Worm (Caenorhabditis elegans) whole organism, L3 larva: ENCODE measurements around the gene kin-36.

Source experiments
- R02D3.7 ChIP-seq: fragments of 150-350 bp; optimal IDR thresholded peaks from 2 replicates; lab custom pipeline; 2014; ENCODE audit warnings: missing biosample characterization, missing genetic modification characterization
- ZK546.5 ChIP-seq: sonication (generic microtip); optimal IDR thresholded peaks from 2 replicates; lab custom pipeline; 2017; ENCODE audit warnings: missing biosample characterization, missing genetic modification characterization
- aly-2 ChIP-seq: fragments of 150-350 bp; optimal IDR thresholded peaks from 2 replicates; lab custom pipeline; 2014; ENCODE audit warnings: missing biosample characterization, missing genetic modification characterization
- ama-1 ChIP-seq: fragments of 150-350 bp; optimal IDR thresholded peaks from 2 replicates; lab custom pipeline; 2018
- ceh-16 ChIP-seq: sonication (generic microtip); optimal IDR thresholded peaks from 2 replicates; lab custom pipeline; 2017; ENCODE audit warnings: missing biosample characterization, missing genetic modification characterization
- ceh-28 ChIP-seq: fragments of 150-350 bp; optimal IDR thresholded peaks from 2 replicates; lab custom pipeline; 2014; ENCODE audit warnings: missing biosample characterization, missing genetic modification reagents, missing genetic modification characterization
- ceh-82 ChIP-seq: fragments of 150-350 bp; optimal IDR thresholded peaks from 2 replicates; lab custom pipeline; 2014; ENCODE audit warnings: missing biosample characterization, missing genetic modification characterization
- daf-12 ChIP-seq: fragments of 150-350 bp; optimal IDR thresholded peaks from 2 replicates; lab custom pipeline; 2014; ENCODE audit warnings: missing biosample characterization, missing genetic modification reagents, missing genetic modification characterization
- egl-27 ChIP-seq: sonication (generic microtip); optimal IDR thresholded peaks from 4 replicates; lab custom pipeline; 2017; ENCODE audit warnings: missing biosample characterization, missing genetic modification reagents, missing genetic modification characterization
- elt-1 ChIP-seq: fragments of 150-350 bp; optimal IDR thresholded peaks from 2 replicates; lab custom pipeline; 2014; ENCODE audit warnings: missing biosample characterization, missing genetic modification characterization
- elt-2 ChIP-seq: sonication (generic microtip); optimal IDR thresholded peaks from 2 replicates; lab custom pipeline; 2016; ENCODE audit warnings: missing genetic modification reagents, mild to moderate bottlenecking, missing genetic modification characterization, missing compliant biosample characterization
- elt-3 ChIP-seq, 3 experiments: fragments of 150-350 bp in 1 of 3; sonication (generic microtip) in 2 of 3; optimal IDR thresholded peaks; 2 replicates in 2 of 3; 4 replicates in 1 of 3; lab custom pipeline; 2014 to 2017; ENCODE audit warnings: missing biosample characterization in 3 of 3, missing genetic modification characterization in 3 of 3
- fkh-10 ChIP-seq: sonication (generic microtip); optimal IDR thresholded peaks from 2 replicates; lab custom pipeline; 2017; ENCODE audit warnings: missing biosample characterization, missing genetic modification reagents, missing genetic modification characterization
- fkh-2 ChIP-seq: fragments of 150-350 bp; optimal IDR thresholded peaks from 2 replicates; lab custom pipeline; 2014; ENCODE audit warnings: missing biosample characterization, missing genetic modification reagents, missing genetic modification characterization
- fos-1 ChIP-seq: fragments of 150-350 bp; optimal IDR thresholded peaks from 2 replicates; lab custom pipeline; 2014; ENCODE audit warnings: missing biosample characterization, missing genetic modification characterization
- hmg-11 ChIP-seq: sonication (generic microtip); optimal IDR thresholded peaks from 2 replicates; lab custom pipeline; 2016; ENCODE audit warnings: missing genetic modification characterization, missing compliant biosample characterization
- lin-15B ChIP-seq: fragments of 150-350 bp; optimal IDR thresholded peaks from 2 replicates; lab custom pipeline; 2014; ENCODE audit warnings: missing biosample characterization, missing genetic modification characterization
- lin-39 ChIP-seq: fragments of 150-350 bp; optimal IDR thresholded peaks from 2 replicates; lab custom pipeline; 2018; ENCODE audit warnings: missing biosample characterization, missing genetic modification reagents, missing genetic modification characterization
- lsy-12 ChIP-seq: sonication (generic microtip); optimal IDR thresholded peaks from 2 replicates; lab custom pipeline; 2016; ENCODE audit warnings: mild to moderate bottlenecking, missing genetic modification characterization, missing compliant biosample characterization
- mdl-1 ChIP-seq: fragments of 150-350 bp; optimal IDR thresholded peaks from 2 replicates; lab custom pipeline; 2014; ENCODE audit warnings: missing biosample characterization, missing genetic modification characterization
- mml-1 ChIP-seq: fragments of 150-350 bp; sonication (generic microtip); optimal IDR thresholded peaks from 3 replicates; lab custom pipeline; 2014; ENCODE audit warnings: missing biosample characterization, missing genetic modification characterization
- nfya-1 ChIP-seq: sonication (generic microtip); optimal IDR thresholded peaks from 2 replicates; lab custom pipeline; 2017; ENCODE audit warnings: missing genetic modification characterization, mild to moderate bottlenecking, missing compliant biosample characterization, antibody characterized with exemption, moderate library complexity; ENCODE audit not compliant: insufficient read depth
- nhr-11 ChIP-seq: fragments of 150-350 bp; optimal IDR thresholded peaks from 2 replicates; lab custom pipeline; 2014; ENCODE audit warnings: missing biosample characterization, missing genetic modification characterization
- nhr-12 ChIP-seq: fragments of 150-350 bp; optimal IDR thresholded peaks from 2 replicates; lab custom pipeline; 2014; ENCODE audit warnings: missing biosample characterization, missing genetic modification characterization
- nhr-237 ChIP-seq: fragments of 150-350 bp; optimal IDR thresholded peaks from 2 replicates; lab custom pipeline; 2014; ENCODE audit warnings: missing biosample characterization, missing genetic modification characterization
- nhr-43 ChIP-seq: sonication (generic microtip); optimal IDR thresholded peaks from 2 replicates; lab custom pipeline; 2016; ENCODE audit warnings: mild to moderate bottlenecking, missing genetic modification characterization, missing compliant biosample characterization; ENCODE audit not compliant: poor library complexity, severe bottlenecking
- nhr-67 ChIP-seq: fragments of 150-350 bp; optimal IDR thresholded peaks from 2 replicates; lab custom pipeline; 2014; ENCODE audit warnings: missing biosample characterization, missing genetic modification characterization
- nhr-76 ChIP-seq: fragments of 150-350 bp; sonication (generic microtip); optimal IDR thresholded peaks from 5 replicates; lab custom pipeline; 2014; ENCODE audit warnings: missing biosample characterization, missing genetic modification characterization
- nhr-77 ChIP-seq: fragments of 150-350 bp; optimal IDR thresholded peaks from 2 replicates; lab custom pipeline; 2014; ENCODE audit warnings: missing biosample characterization, missing genetic modification characterization
- pha-4 ChIP-seq: fragments of 150-350 bp; optimal IDR thresholded peaks from 2 replicates; lab custom pipeline; 2014; ENCODE audit warnings: missing biosample characterization, missing genetic modification reagents, missing genetic modification characterization
- pqm-1 ChIP-seq: fragments of 150-350 bp; optimal IDR thresholded peaks from 2 replicates; lab custom pipeline; 2017; ENCODE audit warnings: missing biosample characterization, missing genetic modification characterization, inconsistent platforms
- sea-2 ChIP-seq: fragments of 150-350 bp; sonication (generic microtip); optimal IDR thresholded peaks from 4 replicates; lab custom pipeline; 2014; ENCODE audit warnings: missing biosample characterization, missing genetic modification reagents, missing genetic modification characterization
- snpc-4 ChIP-seq: fragments of 150-350 bp; optimal IDR thresholded peaks from 2 replicates; lab custom pipeline; 2014; ENCODE audit warnings: missing biosample characterization, missing genetic modification characterization
- tbx-2 ChIP-seq: sonication (generic microtip); optimal IDR thresholded peaks from 2 replicates; lab custom pipeline; 2016; ENCODE audit warnings: mild to moderate bottlenecking, missing genetic modification characterization, missing compliant biosample characterization
- unc-39 ChIP-seq: sonication (generic microtip); optimal IDR thresholded peaks from 4 replicates; lab custom pipeline; 2017; ENCODE audit warnings: missing biosample characterization, missing genetic modification characterization
- unc-62 ChIP-seq: fragments of 150-350 bp; sonication (generic microtip); optimal IDR thresholded peaks from 4 replicates; lab custom pipeline; 2014; ENCODE audit warnings: missing biosample characterization, missing genetic modification reagents, missing genetic modification characterization
- zag-1 ChIP-seq: fragments of 150-350 bp; optimal IDR thresholded peaks from 2 replicates; lab custom pipeline; 2014; ENCODE audit warnings: missing biosample characterization, missing genetic modification characterization
- ztf-11 ChIP-seq: fragments of 150-350 bp; optimal IDR thresholded peaks from 2 replicates; lab custom pipeline; 2014; ENCODE audit warnings: missing biosample characterization, missing genetic modification characterization
- ztf-4 ChIP-seq: fragments of 150-350 bp; optimal IDR thresholded peaks from 2 replicates; lab custom pipeline; 2014; ENCODE audit warnings: missing biosample characterization, missing genetic modification characterization

The kin-36 gene

ce11 chrIV:4665079-4665478 lies 13.7 kb upstream of the kin-36 start, which contains the start of gene F29B9.1:
Gene F29B9.1, plus strand, starts transcription at chrIV:4665379.
- TF ChIP-seq pha-4 (tag; lab: Kevin White, UChicago) (peak; percentile 17), tbx-2 (no peak), nfya-1 (tag; lab: Kevin White, UChicago) (no peak)

- TF ChIP-seq fkh-10 (GFP tag; lab: Kevin White, UChicago) (no peak), unc-39 (tag; lab: Kevin White, UChicago) (no peak), hmg-11 (tag; lab: Kevin White, UChicago) (peak; percentile 5), zag-1 (tag; lab: Kevin White, UChicago) (no peak), ceh-82 (tag; lab: Kevin White, UChicago) (no peak), unc-62 (GFP tag; lab: Kevin White, UChicago) (no peak), mdl-1 (tag; lab: Kevin White, UChicago) (no peak), fos-1 (tag; lab: Kevin White, UChicago) (no peak), nfya-1 (tag; lab: Kevin White, UChicago) (peak; percentile 4), fkh-2 (no peak), mml-1 (tag; lab: Kevin White, UChicago) (no peak), daf-12 (no peak), pqm-1 (tag; lab: Kevin White, UChicago) (no peak), elt-1 (tag; lab: Kevin White, UChicago) (peak; percentile 40), R02D3.7 (tag; lab: Kevin White, UChicago) (no peak), ztf-4 (tag; lab: Kevin White, UChicago) (no peak), aly-2 (tag; lab: Kevin White, UChicago) (no peak), lin-15B (no peak), nhr-77 (tag; lab: Kevin White, UChicago) (no peak), elt-3 (tag; optimal IDR thresholded peaks at IDR 0.05; lab: Kevin White, UChicago) (no peak), nhr-67 (tag; lab: Kevin White, UChicago) (no peak), sea-2 (no peak), nhr-12 (no peak), ama-1 (lab: Kevin White, UChicago) (no peak), nhr-76 (no peak), ceh-16 (tag; lab: Kevin White, UChicago) (no peak), snpc-4 (no peak), lin-39 (tag; lab: Kevin White, UChicago) (peak; percentile 63), nhr-237 (no peak), nhr-43 (tag; lab: Kevin White, UChicago) (no peak), ceh-28 (tag; lab: Kevin White, UChicago) (no peak), lsy-12 (tag; lab: Kevin White, UChicago) (no peak), nhr-11 (tag; lab: Kevin White, UChicago) (no peak)
Observed at ce11 chrIV:4667383-4667782, 11.4 kb upstream of the kin-36 start.

DNA sequence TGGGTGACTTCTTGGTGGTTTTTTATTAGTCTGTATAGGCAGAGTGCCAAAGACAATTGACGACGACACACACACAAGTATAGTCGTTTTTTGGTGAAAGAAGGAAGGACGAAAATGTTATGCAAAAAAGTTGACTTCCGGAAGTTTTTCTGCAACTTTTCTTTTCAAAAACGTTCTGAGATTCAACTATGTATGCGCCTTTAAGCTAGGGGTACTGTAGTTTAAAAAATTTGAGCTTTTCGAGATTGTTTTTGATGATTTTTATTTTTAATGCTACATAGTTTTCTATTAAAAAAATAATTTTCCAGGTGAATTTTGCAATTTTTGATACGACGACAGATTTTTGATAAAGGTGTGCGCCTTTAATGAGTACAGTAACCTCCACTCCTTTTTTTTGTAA lies 11.0 kb upstream of the kin-36 start:
- TF ChIP-seq elt-1 (tag; lab: Kevin White, UChicago) (no peak), lin-15B (no peak), egl-27 (no peak), hmg-11 (tag; lab: Kevin White, UChicago) (no peak), R02D3.7 (tag; lab: Kevin White, UChicago) (no peak), pqm-1 (tag; lab: Kevin White, UChicago) (no peak), ztf-4 (tag; lab: Kevin White, UChicago) (no peak), tbx-2 (no peak), elt-2 (tag; lab: Kevin White, UChicago) (no peak), nhr-77 (tag; lab: Kevin White, UChicago) (no peak), aly-2 (tag; lab: Kevin White, UChicago) (no peak), pha-4 (tag; lab: Kevin White, UChicago) (no peak), unc-62 (GFP tag; lab: Kevin White, UChicago) (no peak), nhr-67 (tag; lab: Kevin White, UChicago) (no peak), mdl-1 (tag; lab: Kevin White, UChicago) (no peak), mml-1 (tag; lab: Kevin White, UChicago) (no peak), ztf-11 (tag; lab: Kevin White, UChicago) (no peak), ZK546.5 (tag; lab: Kevin White, UChicago) (no peak)
